Worm (Caenorhabditis elegans) whole organism, L2 larva: Measurements from ENCODE around the gene F47B8.5.

Source experiments
- ama-1 ChIP-seq: fragments of 150-350 bp; optimal IDR thresholded peaks from 2 replicates; lab custom pipeline; 2018; ENCODE audit warnings: inconsistent platforms
- lsy-2 ChIP-seq, 2 experiments: fragments of 150-350 bp in 1 of 2; sonication (generic microtip) in 1 of 2; optimal IDR thresholded peaks; 2 replicates each; lab custom pipeline; 2014 to 2017; ENCODE audit warnings: missing biosample characterization in 2 of 2, missing genetic modification characterization in 2 of 2
- nhr-12 ChIP-seq: fragments of 150-350 bp; optimal IDR thresholded peaks from 2 replicates; lab custom pipeline; 2014; ENCODE audit warnings: missing biosample characterization, missing genetic modification characterization
- skn-1 ChIP-seq: sonication (generic microtip); optimal IDR thresholded peaks from 2 replicates; lab custom pipeline; 2017; ENCODE audit warnings: missing biosample characterization, missing genetic modification characterization
- snpc-4 ChIP-seq: fragments of 150-350 bp; optimal IDR thresholded peaks from 2 replicates; lab custom pipeline; 2014; ENCODE audit warnings: missing biosample characterization, missing genetic modification characterization
- unc-39 ChIP-seq: fragments of 150-350 bp; optimal IDR thresholded peaks from 2 replicates; lab custom pipeline; 2014; ENCODE audit warnings: missing biosample characterization, missing genetic modification characterization
- ztf-11 ChIP-seq: sonication (generic microtip); optimal IDR thresholded peaks from 2 replicates; lab custom pipeline; 2017; ENCODE audit warnings: missing biosample characterization, missing genetic modification characterization

- TF ChIP-seq unc-39 (no peak), ama-1 (lab: Kevin White, UChicago) (no peak), nhr-12 (tag; lab: Kevin White, UChicago) (no peak), ztf-11 (tag; lab: Kevin White, UChicago) (no peak), skn-1 (tag; lab: Kevin White, UChicago) (no peak), lsy-2 (tag; optimal IDR thresholded peaks at IDR 0.05; lab: Kevin White, UChicago) (no peak), snpc-4 (tag; lab: Kevin White, UChicago) (no peak)
Observed at ce11 chrV:14319101-14319781, 8.4 kb downstream of the F47B8.5 start, which contains the start of gene F47B8.13.
